Worm (Caenorhabditis elegans) whole organism, late embryonic: ENCODE measurements around the gene T01D3.1.

Source experiments
- C38D4.7 ChIP-seq: fragments of 200-800 bp; sonication (Bioruptor generic); optimal IDR thresholded peaks from 2 replicates; lab custom pipeline; 2018; ENCODE audit warnings: mild to moderate bottlenecking, missing genetic modification characterization, moderate library complexity, missing compliant biosample characterization
- K02D7.2 ChIP-seq: sonication (generic microtip); optimal IDR thresholded peaks from 2 replicates; lab custom pipeline; 2017; ENCODE audit warnings: mild to moderate bottlenecking, missing genetic modification characterization, missing compliant biosample characterization
- K09A11.1 ChIP-seq: sonication (generic microtip); optimal IDR thresholded peaks from 2 replicates; lab custom pipeline; 2017; ENCODE audit warnings: antibody characterized with exemption, mild to moderate bottlenecking, missing genetic modification characterization, missing compliant biosample characterization; ENCODE audit not compliant: insufficient read depth
- T23F11.4 ChIP-seq: fragments of 200-800 bp; sonication (Bioruptor generic); optimal IDR thresholded peaks from 2 replicates; lab custom pipeline; 2018; ENCODE audit warnings: mild to moderate bottlenecking, missing genetic modification characterization, missing compliant biosample characterization
- ahr-1 ChIP-seq: sonication (generic microtip); optimal IDR thresholded peaks from 2 replicates; lab custom pipeline; 2016; ENCODE audit warnings: missing genetic modification characterization, missing compliant biosample characterization
- ceh-18 ChIP-seq: sonication (generic microtip); optimal IDR thresholded peaks from 2 replicates; lab custom pipeline; 2016; ENCODE audit warnings: missing genetic modification characterization, missing compliant biosample characterization
- ceh-19 ChIP-seq: fragments of 200-800 bp; sonication (Bioruptor generic); optimal IDR thresholded peaks from 2 replicates; lab custom pipeline; 2018; ENCODE audit warnings: mild to moderate bottlenecking, missing genetic modification characterization, missing compliant biosample characterization
- ceh-2 ChIP-seq: sonication (generic microtip); optimal IDR thresholded peaks from 2 replicates; lab custom pipeline; 2016; ENCODE audit warnings: missing genotype, missing genetic modification characterization, missing compliant biosample characterization
- ceh-22 ChIP-seq: sonication (generic microtip); optimal IDR thresholded peaks from 2 replicates; lab custom pipeline; 2017; ENCODE audit warnings: missing biosample characterization, missing genetic modification characterization
- ceh-45 ChIP-seq: fragments of 200-800 bp; sonication (Bioruptor generic); IDR thresholded peaks from 2 replicates; pipeline ENCODE4 v1.3.6; 2022; ENCODE audit warnings: missing genetic modification reagents, missing genetic modification characterization, missing compliant biosample characterization
- ceh-48 ChIP-seq: sonication (generic microtip); optimal IDR thresholded peaks from 2 replicates; lab custom pipeline; 2016; ENCODE audit warnings: missing genetic modification characterization, inconsistent platforms, missing compliant biosample characterization
- ceh-6 ChIP-seq: fragments of 200-800 bp; sonication (Bioruptor generic); optimal IDR thresholded peaks from 2 replicates; lab custom pipeline; 2018; ENCODE audit warnings: mild to moderate bottlenecking, missing genetic modification characterization, missing compliant biosample characterization
- ceh-9 ChIP-seq: sonication (generic microtip); optimal IDR thresholded peaks from 2 replicates; lab custom pipeline; 2016; ENCODE audit warnings: mild to moderate bottlenecking, missing genetic modification characterization, inconsistent platforms, missing compliant biosample characterization
- dve-1 ChIP-seq: sonication (generic microtip); optimal IDR thresholded peaks from 2 replicates; lab custom pipeline; 2017; ENCODE audit warnings: antibody characterized with exemption, mild to moderate bottlenecking, missing genetic modification characterization, missing compliant biosample characterization
- elt-4 ChIP-seq: sonication (generic microtip); optimal IDR thresholded peaks from 2 replicates; lab custom pipeline; 2016; ENCODE audit warnings: missing genetic modification characterization, missing compliant biosample characterization
- fax-1 ChIP-seq: sonication (generic microtip); optimal IDR thresholded peaks from 2 replicates; lab custom pipeline; 2016; ENCODE audit warnings: missing genotype, missing genetic modification characterization, missing compliant biosample characterization
- fkh-10 ChIP-seq: fragments of 150-350 bp; optimal IDR thresholded peaks from 2 replicates; lab custom pipeline; 2014; ENCODE audit warnings: missing biosample characterization, missing genetic modification reagents, missing genetic modification characterization
- fkh-6 ChIP-seq: sonication (generic microtip); optimal IDR thresholded peaks from 2 replicates; lab custom pipeline; 2016; ENCODE audit warnings: missing genetic modification characterization, missing compliant biosample characterization
- gmeb-2 ChIP-seq: sonication (generic microtip); optimal IDR thresholded peaks from 2 replicates; lab custom pipeline; 2016; ENCODE audit warnings: missing genetic modification characterization, inconsistent platforms, missing compliant biosample characterization
- hlh-15 ChIP-seq: sonication (generic microtip); optimal IDR thresholded peaks from 2 replicates; lab custom pipeline; 2016; ENCODE audit warnings: missing genetic modification characterization, missing compliant biosample characterization
- hlh-6 ChIP-seq: sonication (generic microtip); optimal IDR thresholded peaks from 2 replicates; lab custom pipeline; 2016; ENCODE audit warnings: missing genotype, missing genetic modification characterization, missing compliant biosample characterization
- hlh-8 ChIP-seq: sonication (generic microtip); optimal IDR thresholded peaks from 2 replicates; lab custom pipeline; 2016; ENCODE audit warnings: missing genotype, missing genetic modification characterization, missing compliant biosample characterization
- lim-6 ChIP-seq: sonication (generic microtip); optimal IDR thresholded peaks from 2 replicates; lab custom pipeline; 2016; ENCODE audit warnings: missing genetic modification characterization, missing compliant biosample characterization
- lin-11 ChIP-seq: fragments of 200-800 bp; sonication (Bioruptor generic); optimal IDR thresholded peaks from 2 replicates; lab custom pipeline; 2018; ENCODE audit warnings: mild to moderate bottlenecking, missing genetic modification characterization, missing compliant biosample characterization
- nfya-1 ChIP-seq: sonication (generic microtip); optimal IDR thresholded peaks from 2 replicates; lab custom pipeline; 2017; ENCODE audit warnings: missing genetic modification characterization, mild to moderate bottlenecking, missing compliant biosample characterization, antibody characterized with exemption, moderate library complexity
- nhr-11 ChIP-seq: fragments of 150-350 bp; optimal IDR thresholded peaks from 2 replicates; lab custom pipeline; 2014; ENCODE audit warnings: missing biosample characterization, missing genetic modification characterization
- npax-4 ChIP-seq: sonication (generic microtip); optimal IDR thresholded peaks from 2 replicates; lab custom pipeline; 2016; ENCODE audit warnings: missing genetic modification characterization, missing compliant biosample characterization
- odd-2 ChIP-seq: sonication (generic microtip); optimal IDR thresholded peaks from 2 replicates; lab custom pipeline; 2017; ENCODE audit warnings: antibody characterized with exemption, mild to moderate bottlenecking, missing genetic modification characterization, missing compliant biosample characterization
- pha-2 ChIP-seq: sonication (generic microtip); optimal IDR thresholded peaks from 2 replicates; lab custom pipeline; 2017; ENCODE audit warnings: mild to moderate bottlenecking, missing genetic modification characterization, missing compliant biosample characterization
- pqm-1 ChIP-seq: sonication (generic microtip); optimal IDR thresholded peaks from 2 replicates; lab custom pipeline; 2016; ENCODE audit warnings: missing genetic modification characterization, missing compliant biosample characterization
- pros-1 ChIP-seq: fragments of 150-350 bp; optimal IDR thresholded peaks from 2 replicates; lab custom pipeline; 2014; ENCODE audit warnings: missing biosample characterization, missing genetic modification reagents, missing genetic modification characterization
- ref-2 ChIP-seq: sonication (generic microtip); optimal IDR thresholded peaks from 2 replicates; lab custom pipeline; 2016; ENCODE audit warnings: missing genetic modification characterization, missing compliant biosample characterization
- sox-4 ChIP-seq: sonication (generic microtip); optimal IDR thresholded peaks from 2 replicates; lab custom pipeline; 2017; ENCODE audit warnings: mild to moderate bottlenecking, missing genetic modification characterization, inconsistent platforms, missing compliant biosample characterization
- unc-3 ChIP-seq, 2 experiments: fragments of 200-800 bp in 1 of 2; sonication (Bioruptor generic) in 1 of 2; sonication (generic microtip) in 1 of 2; conservative IDR thresholded peaks in 1 of 2; optimal IDR thresholded peaks in 1 of 2; 2 replicates each; pipeline versions ENCODE4 v1.3.6 to Lab custom; 2016 to 2022; ENCODE audit warnings: missing compliant biosample characterization in 2 of 2, missing genetic modification characterization in 2 of 2, missing genetic modification reagents in 1 of 2
- unc-42 ChIP-seq: sonication (generic microtip); optimal IDR thresholded peaks from 2 replicates; lab custom pipeline; 2016; ENCODE audit warnings: missing genotype, missing genetic modification characterization, missing compliant biosample characterization
- ztf-16 ChIP-seq: sonication (generic microtip); optimal IDR thresholded peaks from 2 replicates; lab custom pipeline; 2017; ENCODE audit warnings: missing genetic modification characterization, missing compliant biosample characterization

Gene T01D3.1

ce11 chrV:13689592-13689991, at the start of gene T01D3.1:
T01D3.1 (plus strand) TSS chrV:13689892.
- TF ChIP-seq ceh-6 (GFP tag; lab: Kevin White, UChicago) (no peak), lim-6 (tag; lab: Kevin White, UChicago) (no peak), pha-2 (tag; lab: Kevin White, UChicago) (no peak), C38D4.7 (GFP tag; lab: Kevin White, UChicago) (no peak), unc-42 (tag; lab: Kevin White, UChicago) (no peak), lin-11 (tag; lab: Kevin White, UChicago) (no peak), ceh-9 (tag; lab: Kevin White, UChicago) (no peak), hlh-6 (tag; lab: Kevin White, UChicago) (no peak), pqm-1 (tag; lab: Kevin White, UChicago) (no peak), T23F11.4 (GFP tag; lab: Kevin White, UChicago) (no peak), nfya-1 (tag; lab: Kevin White, UChicago) (no peak), hlh-8 (tag; lab: Kevin White, UChicago) (no peak)

- TF ChIP-seq gmeb-2 (tag; lab: Kevin White, UChicago): peak; percentile 60
- peak; percentile 68 for TF ChIP-seq K02D7.2 (tag; lab: Kevin White, UChicago)
- no peak for TF ChIP-seq lin-11 (tag; lab: Kevin White, UChicago)
- TF ChIP-seq pha-2 (tag; lab: Kevin White, UChicago): peak; percentile 31
- TF ChIP-seq ceh-48 (tag; lab: Kevin White, UChicago): peak; percentile 1
- TF ChIP-seq odd-2 (tag; lab: Kevin White, UChicago): no peak
- peak; percentile 40 for TF ChIP-seq sox-4 (tag; lab: Kevin White, UChicago)
- TF ChIP-seq ceh-45 (GFP tag; lab: Robert Waterston, UW): 0 out of 2 replicates have a peak, but pooled peaks have one; percentile 30
Observed at ce11 chrV:13645848-13646578, 43.7 kb upstream of the T01D3.1 start.

ce11 chrV:13647185-13647584, 42.5 kb upstream of the T01D3.1 start:
- TF ChIP-seq ceh-18: no peak
- no peak for TF ChIP-seq fkh-6 (tag; lab: Kevin White, UChicago)
- TF ChIP-seq sox-4 (tag; lab: Kevin White, UChicago): no peak
- no peak for TF ChIP-seq elt-4

ce11 chrV:13647617-13648016, 42.1 kb upstream of the T01D3.1 start:
- TF ChIP-seq unc-3 (GFP tag; conservative IDR thresholded peaks at IDR 0.05; lab: Robert Waterston, UW) (0 out of 2 replicates have a peak, but pooled peaks have one; percentile 11), unc-3 (tag; optimal IDR thresholded peaks at IDR 0.05; lab: Kevin White, UChicago) (no peak), K09A11.1 (tag; lab: Kevin White, UChicago) (no peak)

DNA sequence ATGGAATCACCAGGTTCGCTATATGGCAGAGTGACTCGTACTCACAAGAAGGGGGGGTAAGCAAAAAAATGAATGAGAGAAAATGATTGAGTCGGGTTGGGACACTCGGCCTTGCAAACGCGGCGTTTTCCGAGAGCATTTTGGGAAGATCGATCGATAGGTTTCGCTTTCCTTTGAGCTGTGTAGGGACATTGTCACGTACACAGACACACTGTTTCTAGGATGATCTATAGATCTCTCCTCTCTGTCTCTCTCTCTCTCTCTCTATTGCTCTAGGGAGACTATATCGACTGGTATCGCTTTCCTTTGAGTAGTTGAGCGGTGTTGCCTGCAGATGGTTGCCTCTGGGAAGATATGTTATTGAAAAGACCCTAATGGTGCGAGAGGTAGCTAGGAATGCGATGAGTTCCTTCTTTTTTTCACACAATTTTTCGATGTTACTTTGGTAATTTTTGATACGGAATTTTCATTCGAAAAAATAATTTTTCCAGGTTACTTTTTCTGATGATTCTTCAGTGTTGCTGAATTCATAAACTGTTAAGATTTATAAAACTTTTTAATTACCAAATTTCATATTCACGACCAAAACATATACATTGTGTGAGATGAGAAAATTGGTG, 39.9 kb upstream of the T01D3.1 start, which contains the start of gene H37A05.4:
H37A05.4 (minus strand) TSS at position 51 of the 620 bp plus-strand sequence.
- TF ChIP-seq nhr-11: no peak
- TF ChIP-seq dve-1 (tag; lab: Kevin White, UChicago): no peak
- TF ChIP-seq hlh-15 (tag; lab: Kevin White, UChicago): no peak
- no peak for TF ChIP-seq ref-2 (tag; lab: Kevin White, UChicago)
- no peak for TF ChIP-seq ceh-19 (GFP tag; lab: Kevin White, UChicago)
- no peak for TF ChIP-seq ceh-22
- no peak for TF ChIP-seq unc-3 (GFP tag; conservative IDR thresholded peaks at IDR 0.05; lab: Robert Waterston, UW)
- TF ChIP-seq unc-3 (tag; optimal IDR thresholded peaks at IDR 0.05; lab: Kevin White, UChicago): no peak
- no peak for TF ChIP-seq unc-42 (tag; lab: Kevin White, UChicago)
- no peak for TF ChIP-seq fkh-10
- TF ChIP-seq sox-4 (tag; lab: Kevin White, UChicago): no peak
- TF ChIP-seq ceh-2 (tag; lab: Kevin White, UChicago): no peak
- no peak for TF ChIP-seq npax-4 (tag; lab: Kevin White, UChicago)
- TF ChIP-seq pha-2 (tag; lab: Kevin White, UChicago): no peak
- TF ChIP-seq ahr-1 (tag; lab: Kevin White, UChicago): no peak
- TF ChIP-seq ceh-9 (tag; lab: Kevin White, UChicago): no peak
- no peak for TF ChIP-seq ztf-16
- TF ChIP-seq fax-1 (tag; lab: Kevin White, UChicago): no peak
- TF ChIP-seq fkh-6 (tag; lab: Kevin White, UChicago): no peak
- TF ChIP-seq ceh-18: no peak
- TF ChIP-seq pros-1 (tag; lab: Kevin White, UChicago): no peak
